Fruit fly (Drosophila melanogaster): ENCODE measurements around the gene foxo.

dm6 chr3R:14034636-14035035 lies 22.1 kb upstream of the foxo start:
- TF ChIP-seq CTCF (optimal IDR thresholded peaks at IDR 0.05) = no peak
- TF ChIP-seq CG8478 (optimal IDR thresholded peaks at IDR 0.05) = no peak

Measured in S2 (cell line).